Fruit fly (Drosophila melanogaster): ENCODE results near the gene CG12091.
A peak's percentile ranks its signal among the peaks of the same experiment; 100 is the strongest.

CG12091 gene

DNA sequence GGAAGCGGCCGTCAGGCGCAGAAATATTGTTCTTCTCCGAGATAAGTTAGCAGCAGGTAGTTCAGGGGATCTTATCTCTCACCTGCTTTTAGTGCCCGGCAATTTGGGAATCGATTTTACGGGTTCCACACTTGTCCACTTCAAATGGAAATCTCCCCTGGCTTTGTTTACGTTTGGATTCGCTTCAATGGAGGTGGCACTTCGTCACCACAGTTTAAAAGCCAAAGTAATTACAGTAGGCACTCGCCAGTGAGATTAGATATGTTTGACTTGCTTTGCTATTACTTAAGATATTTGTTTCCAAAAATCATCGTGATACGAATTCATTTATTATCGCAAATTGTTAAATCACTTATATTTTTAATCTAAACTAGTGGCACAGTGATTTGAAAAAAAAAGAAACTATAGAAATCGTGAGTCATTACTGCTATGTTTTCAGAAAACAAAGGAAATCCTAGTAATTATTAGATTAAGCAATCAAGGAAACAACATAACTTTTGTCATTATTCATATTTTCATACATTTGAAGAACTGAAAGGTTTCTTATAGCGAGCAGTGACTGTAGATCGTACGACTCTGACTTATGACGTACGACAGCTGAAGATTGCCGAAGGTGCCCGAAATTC lies 11.8 kb upstream of the CG12091 start (continued):
- TF ChIP-seq Stat92E (GFP tag; optimal IDR thresholded peaks at IDR 0.05) (no peak), Vsx1 (GFP tag; optimal IDR thresholded peaks at IDR 0.05) (no peak), CG10431 (GFP tag; optimal IDR thresholded peaks at IDR 0.05) (no peak), D (optimal IDR thresholded peaks at IDR 0.05) (no peak), D (GFP tag; optimal IDR thresholded peaks at IDR 0.05) (no peak), Nf-YB (GFP tag; optimal IDR thresholded peaks at IDR 0.05) (peak; percentile 20), CG3065 (GFP tag; optimal IDR thresholded peaks at IDR 0.05) (no peak), CG17802 (tag; optimal IDR thresholded peaks at IDR 0.05) (no peak), kah (GFP tag; optimal IDR thresholded peaks at IDR 0.05) (no peak), BtbVII (GFP tag; optimal IDR thresholded peaks at IDR 0.05) (peak; percentile 71), Usf (GFP tag; optimal IDR thresholded peaks at IDR 0.05) (peak; percentile 55), bigmax (GFP tag; optimal IDR thresholded peaks at IDR 0.05) (no peak), CG3407 (GFP tag; optimal IDR thresholded peaks at IDR 0.05) (no peak), CG4328 (GFP tag; optimal IDR thresholded peaks at IDR 0.05) (peak; percentile 25), Antp (GFP tag; optimal IDR thresholded peaks at IDR 0.05) (peak; percentile 16), Lhr (GFP tag; optimal IDR thresholded peaks at IDR 0.05) (no peak), pita (GFP tag; optimal IDR thresholded peaks at IDR 0.05) (no peak), CG5180 (GFP tag; optimal IDR thresholded peaks at IDR 0.05) (no peak), peb (GFP tag; IDR thresholded peaks at IDR 0.05) (no peak), Poxn (GFP tag; IDR thresholded peaks at IDR 0.05) (no peak), CG3281 (GFP tag; optimal IDR thresholded peaks at IDR 0.05) (peak; percentile 81), lola (GFP tag; optimal IDR thresholded peaks at IDR 0.05) (peak in 1 of 3 experiments; percentile 34), CG15514 (GFP tag; optimal IDR thresholded peaks at IDR 0.05) (peak; percentile 48), twi (tag; optimal IDR thresholded peaks at IDR 0.05) (no peak), CG18011 (GFP tag; optimal IDR thresholded peaks at IDR 0.05) (no peak), zen (tag; optimal IDR thresholded peaks at IDR 0.05) (peak; percentile 25), al (GFP tag; IDR thresholded peaks at IDR 0.05) (peak; percentile 70), CG1603 (tag; optimal IDR thresholded peaks at IDR 0.05) (no peak), Chrac-16 (GFP tag; optimal IDR thresholded peaks at IDR 0.05) (peak; percentile 53), sisA (GFP tag; IDR thresholded peaks at IDR 0.05) (no peak), Camta (GFP tag; optimal IDR thresholded peaks at IDR 0.05) (no peak), CG14441 (GFP tag; IDR thresholded peaks at IDR 0.05) (no peak), CG11696 (GFP tag; IDR thresholded peaks at IDR 0.05) (no peak), slbo (GFP tag; IDR thresholded peaks at IDR 0.05) (peak; percentile 73), gcm (GFP tag; optimal IDR thresholded peaks at IDR 0.05) (peak; percentile 34), cwo (GFP tag; optimal IDR thresholded peaks at IDR 0.05) (no peak), CG7928 (GFP tag; optimal IDR thresholded peaks at IDR 0.05) (peak; percentile 18), CG14667 (GFP tag; IDR thresholded peaks at IDR 0.05) (no peak), CG10654 (GFP tag; optimal IDR thresholded peaks at IDR 0.05) (peak; percentile 13), CG18619 (GFP tag; optimal IDR thresholded peaks at IDR 0.05) (peak; percentile 63), Hsf (GFP tag; optimal IDR thresholded peaks at IDR 0.05) (peak; percentile 59), CG8388 (GFP tag; optimal IDR thresholded peaks at IDR 0.05) (peak; percentile 10), lmd (GFP tag; IDR thresholded peaks at IDR 0.05) (peak; percentile 59; the same call in 1 of the 2 replicates), Optix (GFP tag; IDR thresholded peaks at IDR 0.05) (no peak), gem (tag; optimal IDR thresholded peaks at IDR 0.05) (peak; percentile 81), bsh (GFP tag; optimal IDR thresholded peaks at IDR 0.05) (peak in 1 of 2 experiments; percentile 21), CG12299 (tag; optimal IDR thresholded peaks at IDR 0.05) (peak; percentile 12), CG34224 (GFP tag; IDR thresholded peaks at IDR 0.05; ENCODE audit: partially characterized antibody) (no peak), CG2120 (GFP tag; optimal IDR thresholded peaks at IDR 0.05) (peak; percentile 89)
